Worm (Caenorhabditis elegans) whole organism, mixed stage, embryonic: ENCODE data around the gene C08D8.1.

Source experiments
- blmp-1 ChIP-seq: fragments of 150-350 bp; optimal IDR thresholded peaks from 2 replicates; lab custom pipeline; 2014; ENCODE audit warnings: missing biosample characterization, missing genetic modification characterization
- elt-3 ChIP-seq: fragments of 150-350 bp; optimal IDR thresholded peaks from 2 replicates; lab custom pipeline; 2014; ENCODE audit warnings: missing biosample characterization, missing genetic modification characterization
- hlh-1 ChIP-seq: fragments of 150-350 bp; optimal IDR thresholded peaks from 2 replicates; lab custom pipeline; 2014; ENCODE audit warnings: missing biosample characterization, missing genetic modification reagents, missing genetic modification characterization
- lin-32 ChIP-seq: fragments of 200-800 bp; sonication (Bioruptor generic); optimal IDR thresholded peaks from 2 replicates; lab custom pipeline; 2018; ENCODE audit warnings: mild to moderate bottlenecking, missing genetic modification characterization, missing compliant biosample characterization
- lsy-2 ChIP-seq: fragments of 150-350 bp; optimal IDR thresholded peaks from 2 replicates; lab custom pipeline; 2014; ENCODE audit warnings: missing biosample characterization, missing genetic modification characterization
- mep-1 ChIP-seq: fragments of 150-350 bp; optimal IDR thresholded peaks from 2 replicates; lab custom pipeline; 2017; ENCODE audit warnings: missing biosample characterization, missing genetic modification reagents, missing genetic modification characterization, inconsistent platforms
- nhr-28 ChIP-seq: fragments of 150-350 bp; optimal IDR thresholded peaks from 2 replicates; lab custom pipeline; 2014; ENCODE audit warnings: missing biosample characterization, missing genetic modification characterization
- nhr-76 ChIP-seq: sonication (generic microtip); optimal IDR thresholded peaks from 2 replicates; lab custom pipeline; 2017; ENCODE audit warnings: missing biosample characterization, missing genetic modification characterization
- unc-39 ChIP-seq: fragments of 150-350 bp; optimal IDR thresholded peaks from 2 replicates; lab custom pipeline; 2014; ENCODE audit warnings: missing biosample characterization, missing genetic modification characterization
- ztf-11 ChIP-seq: fragments of 150-350 bp; optimal IDR thresholded peaks from 2 replicates; lab custom pipeline; 2014; ENCODE audit warnings: missing biosample characterization, missing genetic modification characterization

- TF ChIP-seq blmp-1 (no peak), nhr-28 (tag; lab: Kevin White, UChicago) (no peak), lsy-2 (no peak), unc-39 (no peak), lin-32 (no peak), ztf-11 (tag; lab: Kevin White, UChicago) (no peak), nhr-76 (no peak), mep-1 (tag; lab: Kevin White, UChicago) (no peak), hlh-1 (tag; lab: Kevin White, UChicago) (no peak), elt-3 (tag; lab: Kevin White, UChicago) (no peak)
Measured at ce11 chrV:8389307-8389706, 43.7 kb downstream of the C08D8.1 start.
